Worm (Caenorhabditis elegans) whole organism, L1 larva: Measurements from ENCODE around the gene srh-147.

Experiments
- aly-2 ChIP-seq: fragments of 150-350 bp; optimal IDR thresholded peaks from 2 replicates; lab custom pipeline; 2014; ENCODE audit warnings: missing biosample characterization, missing genetic modification characterization
- lin-15B ChIP-seq: fragments of 150-350 bp; sonication (generic microtip); optimal IDR thresholded peaks from 3 replicates; lab custom pipeline; 2014; ENCODE audit warnings: missing biosample characterization, missing genetic modification characterization
- lin-35 ChIP-seq, 2 experiments: fragments of 150-350 bp; optimal IDR thresholded peaks; 2 replicates each; lab custom pipeline; 2014; ENCODE audit warnings: missing biosample characterization in 2 of 2, missing genetic modification characterization in 2 of 2, missing genetic modification reagents in 2 of 2
- mef-2 ChIP-seq: fragments of 150-350 bp; optimal IDR thresholded peaks from 2 replicates; lab custom pipeline; 2014; ENCODE audit warnings: missing biosample characterization, missing genetic modification characterization
- nhr-237 ChIP-seq: fragments of 150-350 bp; optimal IDR thresholded peaks from 2 replicates; lab custom pipeline; 2014; ENCODE audit warnings: missing biosample characterization, missing genetic modification characterization
- nhr-28 ChIP-seq: fragments of 150-350 bp; optimal IDR thresholded peaks from 2 replicates; lab custom pipeline; 2014; ENCODE audit warnings: missing biosample characterization, missing genetic modification characterization
- nhr-77 ChIP-seq: fragments of 150-350 bp; optimal IDR thresholded peaks from 2 replicates; lab custom pipeline; 2014; ENCODE audit warnings: missing biosample characterization, missing genetic modification characterization
- nhr-90 ChIP-seq: sonication (generic microtip); optimal IDR thresholded peaks from 2 replicates; lab custom pipeline; 2016; ENCODE audit warnings: mild to moderate bottlenecking, missing genetic modification characterization, missing compliant biosample characterization; ENCODE audit not compliant: poor library complexity
- pag-3 ChIP-seq: sonication (generic microtip); optimal IDR thresholded peaks from 2 replicates; lab custom pipeline; 2017; ENCODE audit warnings: missing genetic modification characterization, mild to moderate bottlenecking, missing compliant biosample characterization, antibody characterized with exemption, borderline replicate concordance; ENCODE audit not compliant: insufficient read depth
- skn-1 ChIP-seq: fragments of 150-350 bp; optimal IDR thresholded peaks from 2 replicates; lab custom pipeline; 2014; ENCODE audit warnings: missing biosample characterization, missing genetic modification characterization
- sptf-1 ChIP-seq: fragments of 150-350 bp; optimal IDR thresholded peaks from 2 replicates; lab custom pipeline; 2014; ENCODE audit warnings: missing biosample characterization, missing genetic modification characterization
- unc-130 ChIP-seq: fragments of 150-350 bp; optimal IDR thresholded peaks from 2 replicates; lab custom pipeline; 2017; ENCODE audit warnings: missing biosample characterization, missing genetic modification characterization, inconsistent platforms
- zag-1 ChIP-seq: fragments of 150-350 bp; optimal IDR thresholded peaks from 2 replicates; lab custom pipeline; 2014; ENCODE audit warnings: missing biosample characterization, missing genetic modification characterization
- ztf-11 ChIP-seq, 2 experiments: sonication (generic microtip); optimal IDR thresholded peaks; 2 replicates each; lab custom pipeline; 2016 to 2017; ENCODE audit warnings: missing genetic modification characterization in 2 of 2, missing biosample characterization in 1 of 2, missing compliant biosample characterization in 1 of 2

DNA sequence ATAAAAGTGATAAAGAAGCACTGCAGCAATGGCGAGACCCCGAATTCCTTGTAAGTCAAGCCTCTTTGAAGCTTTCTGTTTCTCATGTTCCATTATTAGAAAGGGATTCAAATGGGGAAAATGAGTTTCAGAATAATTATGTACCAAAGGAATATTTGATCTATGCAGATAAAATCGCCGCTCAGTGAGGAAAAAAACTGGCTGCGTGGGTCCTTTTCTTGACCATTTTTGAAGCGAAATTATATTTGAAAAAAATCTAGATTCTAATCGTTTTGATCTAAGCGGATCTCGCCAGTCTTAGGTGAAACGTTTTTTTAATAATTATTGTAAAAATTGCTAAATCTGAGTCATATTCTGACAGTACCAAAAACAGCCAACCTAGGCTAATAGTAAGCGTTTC is 34.6 kb upstream of the srh-147 start, which contains the start of gene oac-42:
- no peak for TF ChIP-seq mef-2 (tag; lab: Kevin White, UChicago)
- TF ChIP-seq nhr-77 (tag; lab: Kevin White, UChicago), result no peak
- TF ChIP-seq nhr-90 (tag; lab: Kevin White, UChicago), result no peak
- no peak for TF ChIP-seq sptf-1 (tag; lab: Kevin White, UChicago)
- no peak for TF ChIP-seq lin-15B (tag; lab: Kevin White, UChicago)
- no peak for TF ChIP-seq lin-35 (GFP tag; optimal IDR thresholded peaks at IDR 0.05; lab: Kevin White, UChicago)
- TF ChIP-seq pag-3, result no peak
- TF ChIP-seq ztf-11 (tag; optimal IDR thresholded peaks at IDR 0.05; lab: Kevin White, UChicago), result no peak
- TF ChIP-seq aly-2 (tag; lab: Kevin White, UChicago), result no peak
- TF ChIP-seq nhr-28 (tag; lab: Kevin White, UChicago), result no peak
- no peak for TF ChIP-seq unc-130
- no peak for TF ChIP-seq nhr-237 (tag; lab: Kevin White, UChicago)
- TF ChIP-seq skn-1, result no peak
- no peak for TF ChIP-seq zag-1 (tag; lab: Kevin White, UChicago)
